Worm (Caenorhabditis elegans) whole organism, L4/young adult: Measurements from ENCODE around the gene gpc-1.

Experiments
- W03F9.2 ChIP-seq: fragments of 150-350 bp; optimal IDR thresholded peaks from 2 replicates; lab custom pipeline; 2014; ENCODE audit warnings: missing biosample characterization, missing genetic modification characterization
- dao-5 ChIP-seq: sonication (generic microtip); optimal IDR thresholded peaks from 2 replicates; lab custom pipeline; 2016; ENCODE audit warnings: missing genotype, missing genetic modification characterization, moderate library complexity, missing compliant biosample characterization
- him-1 ChIP-seq: sonication (generic microtip); optimal IDR thresholded peaks from 2 replicates; lab custom pipeline; 2016; ENCODE audit warnings: missing genotype, missing genetic modification reagents, missing genetic modification characterization, missing compliant biosample characterization

- TF ChIP-seq him-1 (no peak), dao-5 (tag; lab: Kevin White, UChicago) (peak; percentile 48), W03F9.2 (no peak)
Measured at ce11 chrX:12872022-12872888, 12.5 kb downstream of the gpc-1 start.
